Fruit fly (Drosophila melanogaster): ENCODE data around the gene CG43131.

CG43131 gene

dm6 chr3R:5103362-5104003 lies 5.5 kb downstream of the CG43131 start (continued):
- TF ChIP-seq Hr78 (GFP tag; optimal IDR thresholded peaks at IDR 0.05) (no peak), Hr83 (GFP tag; optimal IDR thresholded peaks at IDR 0.05; ENCODE audit: poor library complexity, severe bottlenecking) (no peak), GATAd (GFP tag; optimal IDR thresholded peaks at IDR 0.05) (no peak)

- TF ChIP-seq Abd-B (GFP tag; optimal IDR thresholded peaks at IDR 0.05) = no peak
- no peak for TF ChIP-seq br (GFP tag; optimal IDR thresholded peaks at IDR 0.05)
- no peak for TF ChIP-seq usp (GFP tag; optimal IDR thresholded peaks at IDR 0.05)
- TF ChIP-seq sage (GFP tag; optimal IDR thresholded peaks at IDR 0.05) = no peak
- no peak for TF ChIP-seq ey (GFP tag; optimal IDR thresholded peaks at IDR 0.05)
- TF ChIP-seq dl (GFP tag; optimal IDR thresholded peaks at IDR 0.05; ENCODE audit: insufficient read depth in 1 of 2, partially characterized antibody in 2 of 2) = no peak
- TF ChIP-seq jim (GFP tag; optimal IDR thresholded peaks at IDR 0.05) = no peak
- no peak for TF ChIP-seq Hr78 (GFP tag; optimal IDR thresholded peaks at IDR 0.05)
These were observed 6.6 kb downstream of the CG43131 start for dm6 chr3R:5102407-5102806.

dm6 chr3R:5100323-5101055 lies 8.5 kb downstream of the CG43131 start:
- TF ChIP-seq Rel (GFP tag; optimal IDR thresholded peaks at IDR 0.05) (peak; percentile 55), Rel (tag; optimal IDR thresholded peaks at IDR 0.05) (no peak), fru (GFP tag; optimal IDR thresholded peaks at IDR 0.05) (peak; percentile 91), N (GFP tag; optimal IDR thresholded peaks at IDR 0.05) (no peak), brk (GFP tag; optimal IDR thresholded peaks at IDR 0.05) (peak; percentile 91), OdsH (GFP tag; optimal IDR thresholded peaks at IDR 0.05) (peak; percentile 88), br (GFP tag; optimal IDR thresholded peaks at IDR 0.05) (peak; percentile 78), psq (GFP tag; optimal IDR thresholded peaks at IDR 0.05) (peak; percentile 83), foxo (GFP tag; optimal IDR thresholded peaks at IDR 0.05) (peak in 1 of 2 experiments; percentile 89), sage (GFP tag; optimal IDR thresholded peaks at IDR 0.05) (peak; percentile 58), Mio (GFP tag; optimal IDR thresholded peaks at IDR 0.05) (no peak), dmrt93B (GFP tag; optimal IDR thresholded peaks at IDR 0.05) (peak; percentile 67), Vsx2 (GFP tag; optimal IDR thresholded peaks at IDR 0.05; ENCODE audit: partially characterized antibody) (peak; percentile 14), CrebA (GFP tag; optimal IDR thresholded peaks at IDR 0.05; ENCODE audit: borderline replicate concordance) (peak; percentile 15), dsf (GFP tag; optimal IDR thresholded peaks at IDR 0.05; ENCODE audit: borderline replicate concordance) (peak; percentile 31), Hnf4 (GFP tag; optimal IDR thresholded peaks at IDR 0.05) (peak; percentile 89), usp (GFP tag; optimal IDR thresholded peaks at IDR 0.05) (no peak), HLH106 (tag; optimal IDR thresholded peaks at IDR 0.05) (peak; percentile 84), Jra (GFP tag; optimal IDR thresholded peaks at IDR 0.05) (peak; percentile 71), lola (GFP tag; optimal IDR thresholded peaks at IDR 0.05) (no peak), CG9705 (GFP tag; optimal IDR thresholded peaks at IDR 0.05) (peak; percentile 6), Abd-B (GFP tag; optimal IDR thresholded peaks at IDR 0.05) (no peak), jim (GFP tag; optimal IDR thresholded peaks at IDR 0.05) (no peak), dl (GFP tag; optimal IDR thresholded peaks at IDR 0.05; ENCODE audit: insufficient read depth in 1 of 2, partially characterized antibody in 2 of 2) (no peak), Myc (optimal IDR thresholded peaks at IDR 0.05) (no peak), tai (GFP tag; optimal IDR thresholded peaks at IDR 0.05) (peak; percentile 83), Hr78 (GFP tag; optimal IDR thresholded peaks at IDR 0.05) (no peak), Dfd (GFP tag; optimal IDR thresholded peaks at IDR 0.05) (no peak), rgr (GFP tag; optimal IDR thresholded peaks at IDR 0.05) (peak; percentile 89), GATAd (GFP tag; optimal IDR thresholded peaks at IDR 0.05) (peak; percentile 10), CG32264 (GFP tag; optimal IDR thresholded peaks at IDR 0.05) (peak; percentile 2), h (GFP tag; optimal IDR thresholded peaks at IDR 0.05) (peak; percentile 90), Hr83 (GFP tag; optimal IDR thresholded peaks at IDR 0.05; ENCODE audit: poor library complexity, severe bottlenecking) (no peak), Dif (GFP tag; optimal IDR thresholded peaks at IDR 0.05; ENCODE audit: partially characterized antibody) (no peak), sv (GFP tag; optimal IDR thresholded peaks at IDR 0.05) (no peak), woc (GFP tag; optimal IDR thresholded peaks at IDR 0.05) (peak; percentile 74), ey (GFP tag; optimal IDR thresholded peaks at IDR 0.05) (peak; percentile 87), pan (optimal IDR thresholded peaks at IDR 0.05) (no peak), Sp1 (GFP tag; optimal IDR thresholded peaks at IDR 0.05) (peak; percentile 83)

Data from whole organism, wandering third instar larva.